Fruit fly (Drosophila melanogaster) whole organism, embryonic: ENCODE measurements around the gene CG15196.
A peak's percentile ranks its signal among the peaks of the same experiment; 100 is the strongest.

Experiments
- Bdp1 ChIP-seq: fragments of 200-800 bp; sonication (Bioruptor generic); optimal IDR thresholded peaks from 3 replicates; lab custom pipeline; 2016; ENCODE audit warnings: missing biosample characterization, missing genetic modification characterization
- CG10321 ChIP-seq: fragments of 200-800 bp; sonication (Bioruptor generic); IDR thresholded peaks from 2 replicates; pipeline ENCODE4 v1.3.6; 2022; ENCODE audit warnings: missing biosample characterization, missing genetic modification characterization
- CG10543 ChIP-seq: fragments of 200-800 bp; sonication (Bioruptor generic); optimal IDR thresholded peaks from 3 replicates; lab custom pipeline; 2017; ENCODE audit warnings: missing biosample characterization, mild to moderate bottlenecking, missing genetic modification characterization, moderate library complexity
- CG12071 ChIP-seq: fragments of 200-800 bp; sonication (Bioruptor generic); optimal IDR thresholded peaks from 3 replicates; lab custom pipeline; 2018; ENCODE audit warnings: missing biosample characterization, mild to moderate bottlenecking, missing genetic modification characterization
- CG1233 ChIP-seq: fragments of 200-800 bp; sonication (Bioruptor generic); optimal IDR thresholded peaks from 4 replicates; lab custom pipeline; 2018; ENCODE audit warnings: missing biosample characterization, mild to moderate bottlenecking, missing genetic modification characterization
- CG12942 ChIP-seq: fragments of 200-800 bp; sonication (Bioruptor generic); optimal IDR thresholded peaks from 3 replicates; lab custom pipeline; 2016; ENCODE audit warnings: missing biosample characterization, missing genetic modification characterization
- CG13894 ChIP-seq: fragments of 200-800 bp; sonication (Bioruptor generic); optimal IDR thresholded peaks from 3 replicates; lab custom pipeline; 2018; ENCODE audit warnings: missing biosample characterization, mild to moderate bottlenecking, missing genetic modification characterization, moderate library complexity
- CG14014 ChIP-seq: fragments of 200-800 bp; sonication (Bioruptor generic); IDR thresholded peaks from 2 replicates; pipeline ENCODE4 v1.3.6; 2022; ENCODE audit warnings: missing biosample characterization, missing genetic modification characterization
- CG14710 ChIP-seq: fragments of 200-800 bp; sonication (Bioruptor generic); optimal IDR thresholded peaks from 3 replicates; lab custom pipeline; 2019; ENCODE audit warnings: missing biosample characterization, mild to moderate bottlenecking, missing genetic modification characterization, moderate library complexity
- CG15601 ChIP-seq: fragments of 200-800 bp; sonication (Bioruptor generic); optimal IDR thresholded peaks from 3 replicates; lab custom pipeline; 2019; ENCODE audit warnings: missing biosample characterization, mild to moderate bottlenecking, missing genetic modification characterization, moderate library complexity
- CG1647 ChIP-seq: fragments of 200-800 bp; sonication (Bioruptor generic); optimal IDR thresholded peaks from 3 replicates; lab custom pipeline; 2016; ENCODE audit warnings: missing biosample characterization, missing genetic modification characterization
- CG17829 ChIP-seq: fragments of 200-800 bp; optimal IDR thresholded peaks from 2 replicates; lab custom pipeline; 2019; ENCODE audit warnings: missing biosample characterization, mild to moderate bottlenecking, missing genetic modification characterization, moderate library complexity
- CG18011 ChIP-seq: fragments of 200-800 bp; sonication (Bioruptor generic); optimal IDR thresholded peaks from 2 replicates; lab custom pipeline; 2017; ENCODE audit warnings: missing biosample characterization, missing genetic modification characterization, mild to moderate bottlenecking, moderate library complexity, missing genotype
- CG18599 ChIP-seq: fragments of 200-800 bp; sonication (Bioruptor generic); optimal IDR thresholded peaks from 3 replicates; lab custom pipeline; 2017; ENCODE audit warnings: missing biosample characterization, missing genetic modification characterization, mild to moderate bottlenecking, moderate library complexity, missing genetic modification reagents
- CG2202 ChIP-seq: fragments of 200-800 bp; sonication (Bioruptor generic); optimal IDR thresholded peaks from 2 replicates; lab custom pipeline; 2018; ENCODE audit warnings: missing biosample characterization, mild to moderate bottlenecking, missing genetic modification characterization
- CG2712 ChIP-seq: fragments of 200-800 bp; optimal IDR thresholded peaks from 3 replicates; lab custom pipeline; 2019; ENCODE audit warnings: missing biosample characterization, mild to moderate bottlenecking, missing genetic modification characterization, moderate library complexity
- CG30403 ChIP-seq: fragments of 200-800 bp; sonication (Bioruptor generic); optimal IDR thresholded peaks from 3 replicates; lab custom pipeline; 2016; ENCODE audit warnings: missing biosample characterization, missing genetic modification characterization
- CG33557 ChIP-seq: fragments of 200-800 bp; sonication (Bioruptor generic); optimal IDR thresholded peaks from 2 replicates; lab custom pipeline; 2019; ENCODE audit warnings: missing biosample characterization, mild to moderate bottlenecking, missing genetic modification characterization, moderate library complexity
- CG4360 ChIP-seq: fragments of 200-800 bp; sonication (Bioruptor generic); IDR thresholded peaks from 2 replicates; pipeline ENCODE4 v1.3.6; 2022; ENCODE audit warnings: missing biosample characterization, missing genetic modification characterization
- CG8089 ChIP-seq: fragments of 200-800 bp; sonication (Bioruptor generic); optimal IDR thresholded peaks from 3 replicates; lab custom pipeline; 2016; ENCODE audit warnings: missing biosample characterization, missing genetic modification characterization
- HLH54F ChIP-seq: fragments of 200-800 bp; sonication (Bioruptor generic); optimal IDR thresholded peaks from 3 replicates; lab custom pipeline; 2016; ENCODE audit warnings: missing biosample characterization, missing genetic modification characterization
- Lim3 ChIP-seq: fragments of 200-800 bp; sonication (Bioruptor generic); IDR thresholded peaks from 2 replicates; pipeline ENCODE4 v1.3.6; 2022; ENCODE audit warnings: missing biosample characterization, missing genetic modification characterization
- MTF-1 ChIP-seq: fragments of 200-800 bp; sonication (Bioruptor generic); optimal IDR thresholded peaks from 2 replicates; lab custom pipeline; 2018; ENCODE audit warnings: missing biosample characterization, mild to moderate bottlenecking, missing genetic modification characterization, borderline replicate concordance
- NC2β ChIP-seq: fragments of 200-800 bp; sonication (Bioruptor generic); optimal IDR thresholded peaks from 2 replicates; lab custom pipeline; 2016; ENCODE audit warnings: missing biosample characterization, missing genetic modification characterization
- NK7.1 ChIP-seq: fragments of 200-800 bp; sonication (Bioruptor generic); optimal IDR thresholded peaks from 3 replicates; lab custom pipeline; 2016; ENCODE audit warnings: missing biosample characterization, missing genetic modification characterization
- Nf-YC ChIP-seq: fragments of 200-800 bp; optimal IDR thresholded peaks from 3 replicates; lab custom pipeline; 2019; ENCODE audit warnings: missing biosample characterization, mild to moderate bottlenecking, missing genetic modification characterization, moderate library complexity
- Pdp1 ChIP-seq, 2 experiments: fragments of 200-800 bp; sonication (Bioruptor generic); optimal IDR thresholded peaks; 3 replicates each; lab custom pipeline; 2016; ENCODE audit warnings: missing biosample characterization in 2 of 2, missing genetic modification characterization in 2 of 2, mild to moderate bottlenecking in 1 of 2, moderate library complexity in 1 of 2
- Sin3A ChIP-seq: fragments of >200 bp; optimal IDR thresholded peaks from 2 replicates; lab custom pipeline; 2018
- Sry-β ChIP-seq: fragments of 200-800 bp; sonication (Bioruptor generic); optimal IDR thresholded peaks from 2 replicates; lab custom pipeline; 2018; ENCODE audit warnings: missing biosample characterization, mild to moderate bottlenecking, missing genetic modification characterization, moderate library complexity
- abd-A ChIP-seq: fragments of 200-800 bp; sonication (Bioruptor generic); optimal IDR thresholded peaks from 3 replicates; lab custom pipeline; 2019; ENCODE audit warnings: missing biosample characterization, mild to moderate bottlenecking, missing genetic modification characterization, moderate library complexity
- ato ChIP-seq: fragments of 200-800 bp; sonication (Bioruptor generic); IDR thresholded peaks from 2 replicates; pipeline ENCODE4 v1.3.6; 2022; ENCODE audit warnings: missing biosample characterization, missing genetic modification characterization; ENCODE audit not compliant: partially characterized antibody
- bab2 ChIP-seq: fragments of 200-800 bp; sonication (Bioruptor generic); optimal IDR thresholded peaks from 2 replicates; lab custom pipeline; 2016; ENCODE audit warnings: missing biosample characterization, missing genetic modification characterization
- chif ChIP-seq, 2 experiments: fragments of 200-800 bp; sonication (Bioruptor generic); optimal IDR thresholded peaks; 3 replicates each; lab custom pipeline; 2016; ENCODE audit warnings: missing biosample characterization in 2 of 2, missing genetic modification characterization in 2 of 2
- da ChIP-seq: fragments of 200-800 bp; sonication (Bioruptor generic); optimal IDR thresholded peaks from 2 replicates; lab custom pipeline; 2016; ENCODE audit warnings: missing biosample characterization, missing genetic modification characterization
- fd96Cb ChIP-seq: fragments of 200-800 bp; sonication (Bioruptor generic); optimal IDR thresholded peaks from 2 replicates; lab custom pipeline; 2018; ENCODE audit warnings: missing biosample characterization, mild to moderate bottlenecking, missing genetic modification characterization, moderate library complexity
- gt ChIP-seq: fragments of 200-800 bp; sonication (Bioruptor generic); IDR thresholded peaks from 2 replicates; pipeline ENCODE4 v1.3.6; 2022; ENCODE audit warnings: missing biosample characterization, missing genetic modification characterization
- insv ChIP-seq, 2 experiments: fragments of 200-800 bp; sonication (Bioruptor generic); optimal IDR thresholded peaks; 3 replicates each; lab custom pipeline; 2016 to 2018; ENCODE audit warnings: missing biosample characterization in 2 of 2, missing genetic modification characterization in 2 of 2
- jing ChIP-seq: fragments of 200-800 bp; sonication (Bioruptor generic); optimal IDR thresholded peaks from 2 replicates; lab custom pipeline; 2018; ENCODE audit warnings: missing biosample characterization, mild to moderate bottlenecking, missing genetic modification characterization
- knrl ChIP-seq: fragments of 200-800 bp; sonication (Bioruptor generic); IDR thresholded peaks from 3 replicates; pipeline ENCODE4 v1.3.6; 2022; ENCODE audit warnings: missing biosample characterization, missing genetic modification characterization; ENCODE audit not compliant: partially characterized antibody
- pho ChIP-seq: fragments of 200-800 bp; sonication (Bioruptor generic); optimal IDR thresholded peaks from 2 replicates; lab custom pipeline; 2016; ENCODE audit warnings: missing biosample characterization, missing genetic modification characterization
- scrt ChIP-seq: fragments of 200-800 bp; sonication (Bioruptor generic); optimal IDR thresholded peaks from 2 replicates; lab custom pipeline; 2018; ENCODE audit warnings: missing biosample characterization, mild to moderate bottlenecking, missing genetic modification characterization, moderate library complexity
- seq ChIP-seq: fragments of 200-800 bp; sonication (Bioruptor generic); IDR thresholded peaks from 2 replicates; pipeline ENCODE4 v1.3.6; 2022; ENCODE audit warnings: missing biosample characterization, missing genetic modification characterization
- sima ChIP-seq: fragments of 200-800 bp; sonication (Bioruptor generic); optimal IDR thresholded peaks from 2 replicates; lab custom pipeline; 2016; ENCODE audit warnings: missing biosample characterization, missing genetic modification characterization
- sqz ChIP-seq: fragments of 200-800 bp; sonication (Bioruptor generic); optimal IDR thresholded peaks from 3 replicates; lab custom pipeline; 2018; ENCODE audit warnings: missing biosample characterization, mild to moderate bottlenecking, missing genetic modification characterization
- tgo ChIP-seq: fragments of 200-800 bp; sonication (Bioruptor generic); IDR thresholded peaks from 3 replicates; pipeline ENCODE4 v1.3.6; 2022; ENCODE audit warnings: missing biosample characterization, missing genetic modification characterization
- ttk ChIP-seq: fragments of 200-800 bp; sonication (Bioruptor generic); IDR thresholded peaks from 2 replicates; pipeline ENCODE4 v2.1.2; 2022; ENCODE audit warnings: missing biosample characterization, missing genetic modification characterization
- unc-4 ChIP-seq: fragments of 200-800 bp; sonication (Bioruptor generic); IDR thresholded peaks from 2 replicates; pipeline ENCODE4 v1.3.6; 2022; ENCODE audit warnings: missing biosample characterization, missing genetic modification characterization; ENCODE audit not compliant: partially characterized antibody
- yki ChIP-seq: fragments of >200 bp; optimal IDR thresholded peaks from 3 replicates; lab custom pipeline; 2018
- zen2 ChIP-seq: fragments of 200-800 bp; sonication (Bioruptor generic); IDR thresholded peaks from 3 replicates; pipeline ENCODE4 v1.3.6; 2022; ENCODE audit warnings: missing biosample characterization, missing genetic modification characterization; ENCODE audit not compliant: partially characterized antibody

CG15196 gene

dm6 chrX:11390625-11391363 is 19.0 kb upstream of the CG15196 start (continued):
- TF ChIP-seq abd-A (tag; lab: Kevin White, UChicago) (no peak), CG2712 (tag; lab: Kevin White, UChicago) (peak; percentile 75), fd96Cb (peak; percentile 68), ttk (GFP tag; lab: Robert Waterston, UW) (peak; percentile 82), sqz (GFP tag; lab: Kevin White, UChicago) (peak; percentile 43), CG15601 (tag; lab: Kevin White, UChicago) (peak; percentile 55), CG2202 (tag; lab: Kevin White, UChicago) (no peak), insv (GFP tag; optimal IDR thresholded peaks at IDR 0.05; lab: Kevin White, UChicago) (no peak), sima (no peak), CG13894 (peak; percentile 58), CG33557 (GFP tag; lab: Kevin White, UChicago) (peak; percentile 32), CG10543 (GFP tag; lab: Kevin White, UChicago) (peak; percentile 26), tgo (GFP tag; lab: Robert Waterston, UW) (peak; percentile 86), Sry-β (GFP tag; lab: Kevin White, UChicago) (no peak), CG18599 (GFP tag; lab: Kevin White, UChicago) (peak; percentile 84), NK7.1 (GFP tag; lab: Kevin White, UChicago) (peak; percentile 4), seq (GFP tag; lab: Robert Waterston, UW) (peak; percentile 71), da (GFP tag; lab: Kevin White, UChicago) (peak; percentile 50), MTF-1 (GFP tag; lab: Kevin White, UChicago) (peak; percentile 57), CG12071 (GFP tag; lab: Kevin White, UChicago) (peak; percentile 78), CG14014 (GFP tag; lab: Robert Waterston, UW) (peak; percentile 86), pho (GFP tag; lab: Kevin White, UChicago) (peak; percentile 76), jing (GFP tag; lab: Kevin White, UChicago) (peak; percentile 68), CG8089 (peak; percentile 58), Bdp1 (GFP tag; lab: Kevin White, UChicago) (peak; percentile 70), Sin3A (no peak), CG30403 (GFP tag; lab: Kevin White, UChicago) (peak; percentile 78), yki (lab: Kevin White, UChicago) (no peak), Pdp1 (GFP tag; optimal IDR thresholded peaks at IDR 0.05; lab: Kevin White, UChicago) (peak; percentile 54 to 77), bab2 (GFP tag; lab: Kevin White, UChicago) (peak; percentile 80), gt (GFP tag; lab: Robert Waterston, UW) (peak; percentile 18; the same call in 1 of the 2 replicates), CG17829 (tag; lab: Kevin White, UChicago) (peak; percentile 56), Lim3 (peak; percentile 48; the same call in 1 of the 2 replicates), CG1647 (GFP tag; lab: Kevin White, UChicago) (peak; percentile 77), chif (GFP tag; optimal IDR thresholded peaks at IDR 0.05; lab: Kevin White, UChicago) (peak; percentile 59 to 83), zen2 (GFP tag; lab: Robert Waterston, UW) (no peak), HLH54F (GFP tag; lab: Kevin White, UChicago) (peak; percentile 72), CG18011 (peak; percentile 36), NC2β (GFP tag; lab: Kevin White, UChicago) (peak; percentile 72), unc-4 (GFP tag; lab: Robert Waterston, UW) (no peak), ato (GFP tag; lab: Robert Waterston, UW) (no peak), CG1233 (GFP tag; lab: Kevin White, UChicago) (peak; percentile 67), CG12942 (GFP tag; lab: Kevin White, UChicago) (peak; percentile 64), CG10321 (GFP tag; lab: Robert Waterston, UW) (no peak), scrt (GFP tag; lab: Kevin White, UChicago) (peak; percentile 39), CG14710 (tag; lab: Kevin White, UChicago) (peak; percentile 53), CG4360 (GFP tag; lab: Robert Waterston, UW) (no peak), Nf-YC (tag; lab: Kevin White, UChicago) (peak; percentile 65), knrl (no peak)
